Worm (Caenorhabditis elegans): ENCODE measurements around the gene alfa-1.
A peak's percentile ranks its signal among the peaks of the same experiment; 100 is the strongest.

Gene alfa-1

ce11 chrII:7631677-7632210 lies 30.6 kb downstream of the alfa-1 start:
- no peak for TF ChIP-seq egl-27 (tag; optimal IDR thresholded peaks at IDR 0.05)
- TF ChIP-seq C34F6.9 (tag; optimal IDR thresholded peaks at IDR 0.05), result no peak
- TF ChIP-seq lsy-2 (tag; optimal IDR thresholded peaks at IDR 0.05), result peak in 1 of 2 experiments; percentile 47
- TF ChIP-seq alr-1 (tag; optimal IDR thresholded peaks at IDR 0.05), result no peak
- no peak for TF ChIP-seq sem-4 (tag; optimal IDR thresholded peaks at IDR 0.05)
- TF ChIP-seq mbf-1 (tag; optimal IDR thresholded peaks at IDR 0.05), result no peak
- TF ChIP-seq zag-1 (tag; optimal IDR thresholded peaks at IDR 0.05), result peak; percentile 7
- TF ChIP-seq ZK546.5 (tag; optimal IDR thresholded peaks at IDR 0.05), result no peak
- no peak for TF ChIP-seq nhr-12 (tag; optimal IDR thresholded peaks at IDR 0.05)
- no peak for TF ChIP-seq nhr-23 (tag; optimal IDR thresholded peaks at IDR 0.05)
- TF ChIP-seq fos-1 (tag; optimal IDR thresholded peaks at IDR 0.05), result no peak
- TF ChIP-seq dmd-4 (tag; optimal IDR thresholded peaks at IDR 0.05), result no peak
- no peak for TF ChIP-seq nhr-21 (tag; optimal IDR thresholded peaks at IDR 0.05)
- no peak for TF ChIP-seq mdl-1 (tag; optimal IDR thresholded peaks at IDR 0.05)
- no peak for TF ChIP-seq gmeb-1 (tag; optimal IDR thresholded peaks at IDR 0.05)
- TF ChIP-seq lin-39 (tag; optimal IDR thresholded peaks at IDR 0.05), result no peak
- TF ChIP-seq elt-3 (tag; optimal IDR thresholded peaks at IDR 0.05), result no peak
- peak; percentile 11 for TF ChIP-seq sma-9 (GFP tag; optimal IDR thresholded peaks at IDR 0.05)
- no peak for TF ChIP-seq sma-9 (tag; optimal IDR thresholded peaks at IDR 0.05)
- no peak for TF ChIP-seq ama-1 (optimal IDR thresholded peaks at IDR 0.05)
- TF ChIP-seq nhr-77 (tag; optimal IDR thresholded peaks at IDR 0.05), result no peak
- TF ChIP-seq nhr-25 (tag; optimal IDR thresholded peaks at IDR 0.05), result no peak
- TF ChIP-seq sma-3 (GFP tag; optimal IDR thresholded peaks at IDR 0.05), result no peak
- no peak for TF ChIP-seq nhr-10 (tag; optimal IDR thresholded peaks at IDR 0.05)

- TF ChIP-seq lsy-2 (tag; optimal IDR thresholded peaks at IDR 0.05) (peak in 1 of 2 experiments; percentile 26), nhr-21 (tag; optimal IDR thresholded peaks at IDR 0.05) (peak; percentile 87), egl-27 (tag; optimal IDR thresholded peaks at IDR 0.05) (peak; percentile 62), unc-55 (GFP tag; optimal IDR thresholded peaks at IDR 0.05) (no peak), snpc-4 (tag; optimal IDR thresholded peaks at IDR 0.05) (no peak), ceh-16 (tag; optimal IDR thresholded peaks at IDR 0.05) (no peak), Y55F3AM.14 (GFP tag; optimal IDR thresholded peaks at IDR 0.05) (no peak), crh-2 (tag; optimal IDR thresholded peaks at IDR 0.05) (peak; percentile 10), elt-1 (tag; optimal IDR thresholded peaks at IDR 0.05) (no peak), mab-5 (tag; optimal IDR thresholded peaks at IDR 0.05) (no peak), dmd-4 (tag; optimal IDR thresholded peaks at IDR 0.05) (no peak), sma-9 (GFP tag; optimal IDR thresholded peaks at IDR 0.05) (peak; percentile 91), sma-9 (tag; optimal IDR thresholded peaks at IDR 0.05) (no peak), nhr-25 (tag; optimal IDR thresholded peaks at IDR 0.05) (peak; percentile 78), lin-11 (tag; optimal IDR thresholded peaks at IDR 0.05) (no peak), R02D3.7 (tag; optimal IDR thresholded peaks at IDR 0.05) (no peak), C34F6.9 (tag; optimal IDR thresholded peaks at IDR 0.05) (no peak), ztf-1 (GFP tag; conservative IDR thresholded peaks at IDR 0.05) (no peak), mbf-1 (tag; optimal IDR thresholded peaks at IDR 0.05) (no peak), ztf-4 (tag; optimal IDR thresholded peaks at IDR 0.05) (no peak), nhr-12 (tag; optimal IDR thresholded peaks at IDR 0.05) (no peak), mdl-1 (tag; optimal IDR thresholded peaks at IDR 0.05) (peak; percentile 3 to 11), nhr-129 (tag; optimal IDR thresholded peaks at IDR 0.05) (no peak), nhr-23 (tag; optimal IDR thresholded peaks at IDR 0.05) (no peak), nhr-10 (tag; optimal IDR thresholded peaks at IDR 0.05) (no peak), blmp-1 (tag; optimal IDR thresholded peaks at IDR 0.05; ENCODE audit: insufficient read depth) (peak; percentile 77), gmeb-1 (tag; optimal IDR thresholded peaks at IDR 0.05) (peak; percentile 35), nhr-6 (tag; optimal IDR thresholded peaks at IDR 0.05) (no peak), fos-1 (tag; optimal IDR thresholded peaks at IDR 0.05) (peak; percentile 45), unc-62 (GFP tag; optimal IDR thresholded peaks at IDR 0.05) (no peak), lin-13 (GFP tag; optimal IDR thresholded peaks at IDR 0.05) (no peak), ceh-82 (tag; optimal IDR thresholded peaks at IDR 0.05) (no peak), sma-3 (GFP tag; optimal IDR thresholded peaks at IDR 0.05) (peak; percentile 69), ama-1 (optimal IDR thresholded peaks at IDR 0.05) (no peak), ztf-11 (tag; optimal IDR thresholded peaks at IDR 0.05) (no peak), alr-1 (tag; optimal IDR thresholded peaks at IDR 0.05) (no peak), lin-39 (tag; optimal IDR thresholded peaks at IDR 0.05) (no peak), unc-39 (tag; optimal IDR thresholded peaks at IDR 0.05) (no peak), nhr-237 (tag; optimal IDR thresholded peaks at IDR 0.05) (no peak), sem-4 (tag; optimal IDR thresholded peaks at IDR 0.05) (no peak), nhr-11 (tag; optimal IDR thresholded peaks at IDR 0.05) (no peak), aly-2 (tag; optimal IDR thresholded peaks at IDR 0.05) (no peak), elt-3 (tag; optimal IDR thresholded peaks at IDR 0.05) (no peak), peb-1 (tag; optimal IDR thresholded peaks at IDR 0.05) (no peak), F13H6.1 (tag; optimal IDR thresholded peaks at IDR 0.05) (peak; percentile 1), ZK546.5 (tag; optimal IDR thresholded peaks at IDR 0.05) (no peak), zag-1 (tag; optimal IDR thresholded peaks at IDR 0.05) (no peak), skn-1 (tag; optimal IDR thresholded peaks at IDR 0.05) (no peak), nhr-77 (tag; optimal IDR thresholded peaks at IDR 0.05) (no peak)
These were observed 31.2 kb downstream of the alfa-1 start for ce11 chrII:7631171-7631570.

All from whole organism, L2 larva.